Worm (Caenorhabditis elegans) whole organism, early embryonic: ENCODE measurements around the gene str-6.

Experiments used
- B0310.2 ChIP-seq: sonication (generic microtip); optimal IDR thresholded peaks from 2 replicates; lab custom pipeline; 2016; ENCODE audit warnings: mild to moderate bottlenecking, missing genetic modification characterization, missing compliant biosample characterization
- F13C5.2 ChIP-seq: sonication (generic microtip); optimal IDR thresholded peaks from 2 replicates; lab custom pipeline; 2017; ENCODE audit warnings: mild to moderate bottlenecking, missing genetic modification characterization, inconsistent platforms, missing compliant biosample characterization
- aly-1 ChIP-seq: sonication (generic microtip); optimal IDR thresholded peaks from 2 replicates; lab custom pipeline; 2016; ENCODE audit warnings: missing genetic modification characterization, missing compliant biosample characterization
- ama-1 ChIP-seq: fragments of 150-350 bp; optimal IDR thresholded peaks from 2 replicates; lab custom pipeline; 2014
- ceh-13 ChIP-seq: fragments of 200-800 bp; sonication (Bioruptor generic); optimal IDR thresholded peaks from 2 replicates; lab custom pipeline; 2018; ENCODE audit warnings: mild to moderate bottlenecking, missing genetic modification characterization, missing compliant biosample characterization
- ceh-36 ChIP-seq: sonication (generic microtip); optimal IDR thresholded peaks from 2 replicates; lab custom pipeline; 2016; ENCODE audit warnings: missing genetic modification characterization, inconsistent platforms, missing compliant biosample characterization
- ets-7 ChIP-seq: sonication (generic microtip); optimal IDR thresholded peaks from 2 replicates; lab custom pipeline; 2016; ENCODE audit warnings: missing genotype, missing genetic modification characterization, missing compliant biosample characterization
- flt-1 ChIP-seq: fragments of 200-800 bp; sonication (Bioruptor generic); IDR thresholded peaks from 2 replicates; pipeline ENCODE4 v1.3.6; 2022; ENCODE audit warnings: missing genetic modification characterization, missing compliant biosample characterization
- hmbx-1 ChIP-seq: sonication (generic microtip); optimal IDR thresholded peaks from 2 replicates; lab custom pipeline; 2016; ENCODE audit warnings: mild to moderate bottlenecking, missing genetic modification characterization, missing compliant biosample characterization
- hmg-4 ChIP-seq: fragments of 200-800 bp; sonication (Bioruptor generic); optimal IDR thresholded peaks from 2 replicates; lab custom pipeline; 2018; ENCODE audit warnings: mild to moderate bottlenecking, missing genetic modification characterization, missing compliant biosample characterization
- hnd-1 ChIP-seq: sonication (generic microtip); optimal IDR thresholded peaks from 2 replicates; lab custom pipeline; 2016; ENCODE audit warnings: missing genetic modification characterization, missing compliant biosample characterization
- pes-1 ChIP-seq: fragments of 200-800 bp; sonication (Bioruptor generic); IDR thresholded peaks from 2 replicates; pipeline ENCODE4 v1.3.6; 2022; ENCODE audit warnings: missing genetic modification reagents, missing genetic modification characterization, missing compliant biosample characterization
- scrt-1 ChIP-seq: fragments of 200-800 bp; sonication (Bioruptor generic); IDR thresholded peaks from 2 replicates; pipeline ENCODE4 v1.3.6; 2022; ENCODE audit warnings: missing genetic modification characterization, missing compliant biosample characterization
- sea-1 ChIP-seq: fragments of 200-800 bp; sonication (Bioruptor generic); conservative IDR thresholded peaks from 2 replicates; pipeline ENCODE4 v1.3.6; 2022; ENCODE audit warnings: missing genetic modification characterization, missing compliant biosample characterization
- tbx-11 ChIP-seq: fragments of 200-800 bp; sonication (Bioruptor generic); IDR thresholded peaks from 2 replicates; pipeline ENCODE4 v1.3.6; 2022; ENCODE audit warnings: missing genetic modification characterization, missing compliant biosample characterization
- tbx-37 ChIP-seq: fragments of 200-800 bp; sonication (Bioruptor generic); conservative IDR thresholded peaks from 2 replicates; pipeline ENCODE4 v1.3.6; 2022; ENCODE audit warnings: missing genetic modification reagents, missing genetic modification characterization, missing compliant biosample characterization
- tra-4 ChIP-seq: sonication (generic microtip); optimal IDR thresholded peaks from 2 replicates; lab custom pipeline; 2017; ENCODE audit warnings: missing genetic modification characterization, missing compliant biosample characterization

The str-6 gene

ce11 chrV:15750130-15750529 lies at the start of gene str-6:
str-6 (minus strand) TSS chrV:15750230.
- TF ChIP-seq tbx-11 (GFP tag; lab: Robert Waterston, UW) (no peak), B0310.2 (tag; lab: Kevin White, UChicago) (no peak), tra-4 (tag; lab: Kevin White, UChicago) (no peak), sea-1 (GFP tag; lab: Robert Waterston, UW) (no peak), pes-1 (no peak), hmbx-1 (tag; lab: Kevin White, UChicago) (no peak), hmg-4 (GFP tag; lab: Kevin White, UChicago) (no peak), flt-1 (no peak), F13C5.2 (tag; lab: Kevin White, UChicago) (no peak), tbx-37 (GFP tag; lab: Robert Waterston, UW) (no peak), ama-1 (lab: Kevin White, UChicago) (no peak), aly-1 (tag; lab: Kevin White, UChicago) (no peak), ceh-36 (tag; lab: Kevin White, UChicago) (no peak), ets-7 (tag; lab: Kevin White, UChicago) (no peak), scrt-1 (no peak), ceh-13 (GFP tag; lab: Kevin White, UChicago) (no peak), hnd-1 (no peak)

ce11 chrV:15798108-15798507 lies 48.1 kb upstream of the str-6 start, which contains the start of gene T26E4.10:
T26E4.10 (minus strand) TSS chrV:15798208.
- TF ChIP-seq hmbx-1 (tag; lab: Kevin White, UChicago) (no peak), tbx-11 (GFP tag; lab: Robert Waterston, UW) (no peak), ama-1 (lab: Kevin White, UChicago) (no peak), tbx-37 (GFP tag; lab: Robert Waterston, UW) (no peak), scrt-1 (no peak), B0310.2 (tag; lab: Kevin White, UChicago) (no peak), hnd-1 (no peak), F13C5.2 (tag; lab: Kevin White, UChicago) (no peak), pes-1 (no peak)

ce11 chrV:15796087-15796486 lies 46.1 kb upstream of the str-6 start, which contains the start of gene nhr-223:
nhr-223 (plus strand) TSS chrV:15796387.
- no peak for TF ChIP-seq pes-1
- TF ChIP-seq hmbx-1 (tag; lab: Kevin White, UChicago) = no peak
- no peak for TF ChIP-seq tbx-11 (GFP tag; lab: Robert Waterston, UW)
- no peak for TF ChIP-seq ama-1 (lab: Kevin White, UChicago)
- TF ChIP-seq sea-1 (GFP tag; lab: Robert Waterston, UW) = no peak
- no peak for TF ChIP-seq ets-7 (tag; lab: Kevin White, UChicago)
- TF ChIP-seq F13C5.2 (tag; lab: Kevin White, UChicago) = no peak
- TF ChIP-seq tra-4 (tag; lab: Kevin White, UChicago) = no peak
- no peak for TF ChIP-seq ceh-36 (tag; lab: Kevin White, UChicago)
- no peak for TF ChIP-seq aly-1 (tag; lab: Kevin White, UChicago)
- TF ChIP-seq flt-1 = no peak
- TF ChIP-seq hmg-4 (GFP tag; lab: Kevin White, UChicago) = no peak
- TF ChIP-seq tbx-37 (GFP tag; lab: Robert Waterston, UW) = no peak
- no peak for TF ChIP-seq hnd-1
- no peak for TF ChIP-seq B0310.2 (tag; lab: Kevin White, UChicago)

DNA sequence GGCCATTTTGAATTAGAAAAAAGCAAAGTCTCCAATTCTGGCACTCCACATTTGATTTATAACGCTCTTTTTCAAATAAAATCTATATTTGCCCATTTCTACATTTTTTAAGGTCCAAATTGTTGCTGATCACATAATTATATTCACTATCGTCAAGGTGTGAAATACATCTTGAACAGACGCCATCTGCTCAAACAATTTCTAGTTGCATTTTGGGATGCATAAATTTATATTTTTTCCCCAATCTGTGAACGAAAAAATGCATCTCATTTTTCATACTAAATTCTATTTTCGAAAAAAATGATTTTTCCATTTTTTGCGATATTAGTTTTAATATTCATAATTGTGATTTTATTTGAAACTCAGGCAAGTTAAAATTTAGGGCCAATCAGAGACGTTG lies 43.2 kb upstream of the str-6 start, which contains the start of gene T26E4.7:
Gene T26E4.7 (plus strand): TSS at position 301 of the 400 bp plus-strand sequence.
- TF ChIP-seq tra-4 (tag; lab: Kevin White, UChicago) (no peak), hmg-4 (GFP tag; lab: Kevin White, UChicago) (no peak), ama-1 (lab: Kevin White, UChicago) (no peak), ceh-36 (tag; lab: Kevin White, UChicago) (no peak), hmbx-1 (tag; lab: Kevin White, UChicago) (no peak), F13C5.2 (tag; lab: Kevin White, UChicago) (no peak), sea-1 (GFP tag; lab: Robert Waterston, UW) (no peak), tbx-11 (GFP tag; lab: Robert Waterston, UW) (no peak), flt-1 (no peak), B0310.2 (tag; lab: Kevin White, UChicago) (no peak), hnd-1 (no peak)

DNA sequence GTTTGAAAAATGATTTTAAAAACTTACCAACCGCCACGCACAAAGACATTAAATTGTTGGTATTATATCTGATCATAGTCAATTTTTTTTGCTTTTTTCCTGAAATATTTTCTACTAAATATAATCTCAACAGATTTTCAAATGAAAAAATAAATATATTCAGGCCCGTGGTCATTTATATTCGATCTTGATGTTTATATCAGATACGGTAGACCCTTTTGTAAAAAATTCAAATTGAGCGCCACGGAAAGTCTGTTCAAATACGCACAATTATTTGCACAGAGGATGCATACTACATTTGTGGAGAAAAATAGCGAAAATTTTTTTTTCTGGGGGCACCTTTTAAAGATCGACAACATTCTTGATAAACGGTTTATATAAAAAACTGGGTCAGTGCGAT lies 42.4 kb upstream of the str-6 start, which contains the start of gene T26E4.4:
Gene T26E4.4 (minus strand): TSS at position 101 of the 400 bp plus-strand sequence.
- no peak for TF ChIP-seq scrt-1
- no peak for TF ChIP-seq F13C5.2 (tag; lab: Kevin White, UChicago)
- TF ChIP-seq flt-1 = no peak
- TF ChIP-seq B0310.2 (tag; lab: Kevin White, UChicago) = no peak
- no peak for TF ChIP-seq hmbx-1 (tag; lab: Kevin White, UChicago)
- TF ChIP-seq tbx-37 (GFP tag; lab: Robert Waterston, UW) = no peak
- no peak for TF ChIP-seq ama-1 (lab: Kevin White, UChicago)
- TF ChIP-seq hnd-1 = no peak
- no peak for TF ChIP-seq hmg-4 (GFP tag; lab: Kevin White, UChicago)
- no peak for TF ChIP-seq aly-1 (tag; lab: Kevin White, UChicago)
- no peak for TF ChIP-seq pes-1
- TF ChIP-seq ets-7 (tag; lab: Kevin White, UChicago) = no peak
- TF ChIP-seq ceh-13 (GFP tag; lab: Kevin White, UChicago) = no peak
- TF ChIP-seq sea-1 (GFP tag; lab: Robert Waterston, UW) = no peak
- no peak for TF ChIP-seq ceh-36 (tag; lab: Kevin White, UChicago)
- no peak for TF ChIP-seq tbx-11 (GFP tag; lab: Robert Waterston, UW)
- no peak for TF ChIP-seq tra-4 (tag; lab: Kevin White, UChicago)

ce11 chrV:15782494-15782893 lies 32.5 kb upstream of the str-6 start, which contains the start of gene T26E4.3:
T26E4.3 (plus strand) TSS chrV:15782794.
- TF ChIP-seq flt-1 (no peak), aly-1 (tag; lab: Kevin White, UChicago) (no peak), B0310.2 (tag; lab: Kevin White, UChicago) (no peak), ceh-36 (tag; lab: Kevin White, UChicago) (no peak), ets-7 (tag; lab: Kevin White, UChicago) (no peak), ceh-13 (GFP tag; lab: Kevin White, UChicago) (no peak), tbx-37 (GFP tag; lab: Robert Waterston, UW) (no peak), scrt-1 (no peak), tbx-11 (GFP tag; lab: Robert Waterston, UW) (no peak), pes-1 (no peak), hnd-1 (no peak), tra-4 (tag; lab: Kevin White, UChicago) (no peak), F13C5.2 (tag; lab: Kevin White, UChicago) (no peak)
